Fruit fly (Drosophila melanogaster) whole organism, embryonic: ENCODE data around the gene Ank2.
A peak's percentile ranks its signal among the peaks of the same experiment; 100 is the strongest.

Experiments used
- Adf1 ChIP-seq: fragments of 200-800 bp; sonication (Bioruptor generic); IDR thresholded peaks from 2 replicates; pipeline ENCODE4 v1.3.6; 2022; ENCODE audit warnings: missing biosample characterization, missing genetic modification characterization
- Awh ChIP-seq: fragments of 200-800 bp; sonication (Bioruptor generic); IDR thresholded peaks from 2 replicates; pipeline ENCODE4, ENCODE4 v1.3.6; 2022; ENCODE audit warnings: missing biosample characterization, missing genetic modification characterization
- CG10321 ChIP-seq: fragments of 200-800 bp; sonication (Bioruptor generic); IDR thresholded peaks from 2 replicates; pipeline ENCODE4 v1.3.6; 2022; ENCODE audit warnings: missing biosample characterization, missing genetic modification characterization
- CG10431 ChIP-seq: fragments of 200-800 bp; sonication (Bioruptor generic); optimal IDR thresholded peaks from 3 replicates; lab custom pipeline; 2018; ENCODE audit warnings: missing biosample characterization, mild to moderate bottlenecking, missing genetic modification characterization
- CG11247 ChIP-seq: fragments of 200-800 bp; sonication (Bioruptor generic); IDR thresholded peaks from 2 replicates; pipeline ENCODE4 v1.3.6; 2022; ENCODE audit warnings: missing biosample characterization, missing genetic modification characterization
- CG1603 ChIP-seq: fragments of 200-800 bp; sonication (Bioruptor generic); optimal IDR thresholded peaks from 2 replicates; lab custom pipeline; 2019; ENCODE audit warnings: missing biosample characterization, mild to moderate bottlenecking, missing genetic modification characterization, moderate library complexity
- CG16779 ChIP-seq: fragments of 200-800 bp; sonication (Bioruptor generic); IDR thresholded peaks from 2 replicates; pipeline ENCODE4 v1.3.6; 2022; ENCODE audit warnings: missing biosample characterization, missing genetic modification characterization
- CG17385 ChIP-seq: fragments of 200-800 bp; sonication (Bioruptor generic); optimal IDR thresholded peaks from 3 replicates; lab custom pipeline; 2018; ENCODE audit warnings: missing biosample characterization, mild to moderate bottlenecking, missing genetic modification characterization
- CG17568 ChIP-seq: fragments of 200-800 bp; sonication (Bioruptor generic); optimal IDR thresholded peaks from 2 replicates; lab custom pipeline; 2018; ENCODE audit warnings: missing biosample characterization, mild to moderate bottlenecking, missing genetic modification characterization, moderate library complexity
- CG17829 ChIP-seq: fragments of 200-800 bp; optimal IDR thresholded peaks from 2 replicates; lab custom pipeline; 2019; ENCODE audit warnings: missing biosample characterization, mild to moderate bottlenecking, missing genetic modification characterization, moderate library complexity
- CG3995 ChIP-seq: fragments of 200-800 bp; sonication (Bioruptor generic); optimal IDR thresholded peaks from 3 replicates; lab custom pipeline; 2016; ENCODE audit warnings: missing biosample characterization, missing genetic modification characterization
- CG7963 ChIP-seq: fragments of 200-800 bp; sonication (Bioruptor generic); IDR thresholded peaks from 3 replicates; pipeline ENCODE4 v1.3.6; 2022; ENCODE audit warnings: missing biosample characterization, missing genetic modification characterization; ENCODE audit not compliant: partially characterized antibody
- CG8290 ChIP-seq, 3 experiments: fragments of 200-800 bp; sonication (Bioruptor generic); optimal IDR thresholded peaks; 2 replicates each; lab custom pipeline; 2016 to 2019; ENCODE audit warnings: missing biosample characterization in 3 of 3, missing genetic modification characterization in 3 of 3, mild to moderate bottlenecking in 2 of 3, moderate library complexity in 1 of 3
- CkIIα-i1 ChIP-seq: fragments of 200-800 bp; sonication (Bioruptor generic); IDR thresholded peaks from 2 replicates; pipeline ENCODE4 v1.3.6; 2022; ENCODE audit warnings: missing biosample characterization, missing genetic modification characterization
- Dp ChIP-seq: fragments of 200-800 bp; sonication (Bioruptor generic); optimal IDR thresholded peaks from 2 replicates; lab custom pipeline; 2018; ENCODE audit warnings: missing biosample characterization, mild to moderate bottlenecking, missing genetic modification characterization, moderate library complexity
- HLHmδ ChIP-seq: fragments of 200-800 bp; sonication (Bioruptor generic); optimal IDR thresholded peaks from 2 replicates; lab custom pipeline; 2018; ENCODE audit warnings: missing biosample characterization, mild to moderate bottlenecking, missing genetic modification characterization, moderate library complexity
- Hey ChIP-seq: fragments of 200-800 bp; sonication (Bioruptor generic); optimal IDR thresholded peaks from 3 replicates; lab custom pipeline; 2018; ENCODE audit warnings: missing biosample characterization, mild to moderate bottlenecking, missing genetic modification characterization
- Hr51 ChIP-seq, 2 experiments: fragments of 200-800 bp; sonication (Bioruptor generic); optimal IDR thresholded peaks; 2 replicates in 1 of 2; 3 replicates in 1 of 2; lab custom pipeline; 2016 to 2018; ENCODE audit warnings: missing biosample characterization in 2 of 2, missing genetic modification characterization in 2 of 2, mild to moderate bottlenecking in 1 of 2, moderate library complexity in 1 of 2
- Hsf ChIP-seq: fragments of 200-800 bp; sonication (Bioruptor generic); optimal IDR thresholded peaks from 3 replicates; lab custom pipeline; 2016; ENCODE audit warnings: missing biosample characterization, missing genetic modification characterization
- Lim3 ChIP-seq: fragments of 200-800 bp; sonication (Bioruptor generic); IDR thresholded peaks from 2 replicates; pipeline ENCODE4 v1.3.6; 2022; ENCODE audit warnings: missing biosample characterization, missing genetic modification characterization
- Meics ChIP-seq: fragments of 200-800 bp; sonication (Bioruptor generic); optimal IDR thresholded peaks from 2 replicates; lab custom pipeline; 2017; ENCODE audit warnings: missing biosample characterization, mild to moderate bottlenecking, missing genetic modification characterization
- Spps ChIP-seq: fragments of 200-800 bp; sonication (Bioruptor generic); optimal IDR thresholded peaks from 2 replicates; lab custom pipeline; 2018; ENCODE audit warnings: missing biosample characterization, mild to moderate bottlenecking, missing genetic modification characterization
- Sry-β ChIP-seq: fragments of 200-800 bp; sonication (Bioruptor generic); optimal IDR thresholded peaks from 2 replicates; lab custom pipeline; 2018; ENCODE audit warnings: missing biosample characterization, mild to moderate bottlenecking, missing genetic modification characterization, moderate library complexity
- Xbp1 ChIP-seq: fragments of 200-800 bp; sonication (Bioruptor generic); optimal IDR thresholded peaks from 3 replicates; lab custom pipeline; 2016; ENCODE audit warnings: missing biosample characterization, mild to moderate bottlenecking, missing genetic modification characterization
- aop ChIP-seq: fragments of 200-800 bp; sonication (Bioruptor generic); IDR thresholded peaks from 2 replicates; pipeline ENCODE4 v1.3.6; 2022; ENCODE audit warnings: missing biosample characterization, missing genetic modification characterization
- bsh ChIP-seq, 2 experiments: fragments of 200-800 bp; sonication (Bioruptor generic); optimal IDR thresholded peaks; 2 replicates each; lab custom pipeline; 2017 to 2018; ENCODE audit warnings: mild to moderate bottlenecking in 2 of 2, missing biosample characterization in 2 of 2, missing genetic modification characterization in 2 of 2, moderate library complexity in 1 of 2
- ci ChIP-seq: fragments of 200-800 bp; sonication (Bioruptor generic); IDR thresholded peaks from 3 replicates; pipeline ENCODE4 v1.3.6; 2022; ENCODE audit warnings: missing biosample characterization, missing genetic modification characterization
- en ChIP-seq: fragments of 200-800 bp; sonication (Bioruptor generic); optimal IDR thresholded peaks from 2 replicates; lab custom pipeline; 2016; ENCODE audit warnings: missing biosample characterization, missing genetic modification characterization
- exex ChIP-seq: fragments of 200-800 bp; sonication (Bioruptor generic); optimal IDR thresholded peaks from 4 replicates; lab custom pipeline; 2018; ENCODE audit warnings: missing biosample characterization, mild to moderate bottlenecking, missing genetic modification characterization, moderate library complexity
- fu2 ChIP-seq: fragments of 200-800 bp; sonication (Bioruptor generic); optimal IDR thresholded peaks from 2 replicates; lab custom pipeline; 2016; ENCODE audit warnings: missing biosample characterization, missing genetic modification characterization
- grau ChIP-seq: fragments of 200-800 bp; optimal IDR thresholded peaks from 3 replicates; lab custom pipeline; 2019; ENCODE audit warnings: missing biosample characterization, mild to moderate bottlenecking, missing genetic modification characterization, moderate library complexity
- grn ChIP-seq: fragments of 200-800 bp; sonication (Bioruptor generic); optimal IDR thresholded peaks from 3 replicates; lab custom pipeline; 2017; ENCODE audit warnings: missing biosample characterization, missing genetic modification characterization
- gro ChIP-seq: fragments of 200-800 bp; sonication (Bioruptor generic); optimal IDR thresholded peaks from 2 replicates; lab custom pipeline; 2016; ENCODE audit warnings: missing biosample characterization, missing genetic modification characterization
- jumu ChIP-seq: fragments of 200-800 bp; sonication (Bioruptor generic); optimal IDR thresholded peaks from 3 replicates; lab custom pipeline; 2016; ENCODE audit warnings: missing biosample characterization, missing genetic modification characterization
- lilli ChIP-seq: fragments of 200-800 bp; sonication (Bioruptor generic); optimal IDR thresholded peaks from 3 replicates; lab custom pipeline; 2016; ENCODE audit warnings: missing biosample characterization, missing genetic modification characterization
- lola ChIP-seq, 3 experiments: fragments of >200 bp in 2 of 3; fragments of 200-800 bp in 1 of 3; sonication (Bioruptor generic) in 1 of 3; optimal IDR thresholded peaks; 2 replicates each; lab custom pipeline; 2017 to 2019; ENCODE audit warnings: missing biosample characterization in 3 of 3, missing genetic modification characterization in 3 of 3, mild to moderate bottlenecking in 1 of 3, moderate library complexity in 1 of 3
- lov ChIP-seq, 2 experiments: fragments of 200-800 bp in 1 of 2; fragments of >200 bp in 1 of 2; sonication (Bioruptor generic) in 1 of 2; IDR thresholded peaks in 1 of 2; optimal IDR thresholded peaks in 1 of 2; 2 replicates in 1 of 2; 3 replicates in 1 of 2; pipeline versions ENCODE4 v1.3.6 to Lab custom; 2017 to 2022; ENCODE audit warnings: missing biosample characterization in 1 of 2, missing genetic modification characterization in 1 of 2
- mirr ChIP-seq: fragments of 200-800 bp; sonication (Bioruptor generic); optimal IDR thresholded peaks from 3 replicates; lab custom pipeline; 2018; ENCODE audit warnings: missing biosample characterization, mild to moderate bottlenecking, missing genetic modification characterization
- nom ChIP-seq: fragments of 200-800 bp; sonication (Bioruptor generic); optimal IDR thresholded peaks from 2 replicates; lab custom pipeline; 2017; ENCODE audit warnings: missing biosample characterization, missing genetic modification characterization, mild to moderate bottlenecking, moderate library complexity, missing genetic modification reagents
- odd ChIP-seq: fragments of 200-800 bp; sonication (Bioruptor generic); optimal IDR thresholded peaks from 2 replicates; lab custom pipeline; 2017; ENCODE audit warnings: missing biosample characterization, mild to moderate bottlenecking, missing genetic modification characterization
- repo ChIP-seq: fragments of 200-800 bp; sonication (Bioruptor generic); optimal IDR thresholded peaks from 2 replicates; lab custom pipeline; 2016; ENCODE audit warnings: missing biosample characterization, missing genetic modification characterization
- sd ChIP-seq: fragments of 200-800 bp; sonication (Bioruptor generic); optimal IDR thresholded peaks from 3 replicates; lab custom pipeline; 2018; ENCODE audit warnings: missing biosample characterization, mild to moderate bottlenecking, missing genetic modification characterization, moderate library complexity
- sug ChIP-seq: fragments of 200-800 bp; optimal IDR thresholded peaks from 2 replicates; lab custom pipeline; 2019; ENCODE audit warnings: missing biosample characterization, mild to moderate bottlenecking, missing genetic modification characterization, moderate library complexity
- tap ChIP-seq: fragments of 200-800 bp; optimal IDR thresholded peaks from 3 replicates; lab custom pipeline; 2019; ENCODE audit warnings: missing biosample characterization, mild to moderate bottlenecking, missing genetic modification characterization, moderate library complexity
- tin ChIP-seq: fragments of 200-800 bp; sonication (Bioruptor generic); optimal IDR thresholded peaks from 3 replicates; lab custom pipeline; 2016; ENCODE audit warnings: missing biosample characterization, missing genetic modification characterization
- tup ChIP-seq: fragments of 200-800 bp; sonication (Bioruptor generic); optimal IDR thresholded peaks from 2 replicates; lab custom pipeline; 2016; ENCODE audit warnings: missing biosample characterization, mild to moderate bottlenecking, missing genetic modification characterization, moderate library complexity

Gene Ank2

DNA sequence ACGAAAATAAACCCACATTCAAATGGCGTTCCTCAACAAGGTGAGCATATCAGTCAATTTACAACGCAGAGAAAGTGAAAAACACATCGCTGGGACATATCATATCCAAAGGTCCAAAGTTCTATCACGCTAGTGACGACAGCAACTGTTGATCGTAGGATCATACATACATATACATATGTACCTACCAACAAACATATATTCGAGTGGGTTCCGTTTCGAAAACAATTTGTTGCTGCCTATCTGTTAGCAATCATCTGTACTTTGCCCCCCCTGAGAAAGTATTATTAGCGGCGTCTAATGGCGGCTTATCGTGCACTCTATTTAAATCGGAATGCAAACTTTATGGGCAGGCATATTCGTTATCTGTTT, 1.2 kb upstream of the Ank2 start:
- TF ChIP-seq CG11247 (GFP tag; lab: Robert Waterston, UW) (no peak), mirr (peak; percentile 10), odd (no peak), bsh (GFP tag; optimal IDR thresholded peaks at IDR 0.05; lab: Kevin White, UChicago) (peak in 1 of 2 experiments; percentile 37), Awh (GFP tag; lab: Robert Waterston, UW) (0 out of 2 replicates have a peak, but pooled peaks have one; percentile 18), exex (tag; lab: Kevin White, UChicago) (peak; percentile 37), grn (GFP tag; lab: Kevin White, UChicago) (peak; percentile 38), nom (GFP tag; lab: Kevin White, UChicago) (peak; percentile 96), sug (tag; lab: Kevin White, UChicago) (peak; percentile 69), sd (peak; percentile 27)

DNA sequence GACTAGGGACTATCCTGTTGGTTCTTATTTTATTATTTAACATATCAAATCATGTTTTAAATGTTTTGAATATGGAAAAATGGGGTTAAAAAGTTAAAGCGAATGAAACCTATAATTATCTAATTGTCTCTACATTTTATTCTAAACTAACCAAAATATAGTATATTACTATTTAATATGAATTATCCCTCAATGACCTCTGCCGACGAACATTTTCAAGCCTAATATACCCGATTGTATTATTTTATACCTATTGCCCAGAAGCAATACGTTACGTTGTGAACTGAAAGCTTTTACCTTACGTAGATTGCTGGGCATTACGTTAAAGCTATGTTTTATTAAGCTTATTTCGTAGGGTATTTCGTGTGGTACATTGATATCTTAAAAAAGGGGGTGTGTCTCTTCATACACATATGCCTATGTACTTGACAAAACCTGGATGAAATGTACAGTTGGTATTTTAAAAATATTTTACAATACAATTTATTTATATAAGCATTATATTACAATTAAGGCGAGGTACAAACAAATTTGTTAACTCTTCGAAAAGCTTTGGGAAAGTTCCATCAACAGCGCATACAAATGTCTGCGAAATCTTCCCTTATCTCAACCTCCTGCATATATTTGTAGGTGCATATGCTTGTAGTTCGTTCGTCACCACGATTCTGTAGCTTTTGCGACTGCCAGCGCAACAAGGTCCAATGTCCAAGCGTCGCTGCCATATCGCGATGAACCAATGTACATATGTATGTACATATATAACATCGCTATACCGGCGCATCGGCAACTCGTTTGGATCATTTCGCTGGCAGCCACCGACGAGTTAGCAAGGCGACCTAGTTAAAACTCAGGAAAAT, 594 bp upstream of the Ank2 start, which contains the start of gene Mcad:
Gene Mcad, plus strand, starts transcription at position 790 of the 857 bp plus-strand sequence.
- TF ChIP-seq Hr51 (GFP tag; optimal IDR thresholded peaks at IDR 0.05; lab: Kevin White, UChicago) (peak; percentile 8 to 94), repo (peak; percentile 24), aop (GFP tag; lab: Robert Waterston, UW) (no peak), fu2 (peak; percentile 25), grau (tag; lab: Kevin White, UChicago) (peak; percentile 88), lov (optimal IDR thresholded peaks at IDR 0.05; lab: Kevin White, UChicago) (no peak), lov (GFP tag; IDR thresholded peaks at IDR 0.05; lab: Robert Waterston, UW) (peak; percentile 70; the same call in 1 of the 3 replicates), CG10321 (GFP tag; lab: Robert Waterston, UW) (peak; percentile 15; the same call in 1 of the 2 replicates), lola (GFP tag; optimal IDR thresholded peaks at IDR 0.05; lab: Kevin White, UChicago) (peak in 1 of 3 experiments; percentile 57), Spps (tag; lab: Kevin White, UChicago) (peak; percentile 68), Meics (GFP tag; lab: Kevin White, UChicago) (peak; percentile 97), CkIIα-i1 (GFP tag; lab: Robert Waterston, UW) (peak; percentile 65), CG17829 (tag; lab: Kevin White, UChicago) (peak; percentile 74), tap (tag; lab: Kevin White, UChicago) (peak; percentile 92), Xbp1 (peak; percentile 85), CG17385 (GFP tag; lab: Kevin White, UChicago) (peak; percentile 77), Dp (no peak), Hey (tag; lab: Kevin White, UChicago) (no peak), CG17568 (GFP tag; lab: Kevin White, UChicago) (peak; percentile 77), gro (peak; percentile 29), ci (peak; percentile 81), jumu (GFP tag; lab: Kevin White, UChicago) (no peak), en (GFP tag; lab: Kevin White, UChicago) (no peak), Hsf (GFP tag; lab: Kevin White, UChicago) (peak; percentile 69), Adf1 (GFP tag; lab: Robert Waterston, UW) (peak; percentile 75), CG8290 (GFP tag; optimal IDR thresholded peaks at IDR 0.05; lab: Kevin White, UChicago) (peak; percentile 41), CG8290 (tag; optimal IDR thresholded peaks at IDR 0.05; lab: Kevin White, UChicago) (peak in 1 of 2 experiments; percentile 57), lilli (GFP tag; lab: Kevin White, UChicago) (peak; percentile 85), CG3995 (GFP tag; lab: Kevin White, UChicago) (peak; percentile 70), CG7963 (GFP tag; lab: Robert Waterston, UW) (no peak), Lim3 (GFP tag; lab: Robert Waterston, UW) (peak; percentile 77), CG1603 (peak; percentile 45), Sry-β (GFP tag; lab: Kevin White, UChicago) (peak; percentile 55), HLHmδ (GFP tag; lab: Kevin White, UChicago) (no peak), tup (peak; percentile 53), tin (GFP tag; lab: Kevin White, UChicago) (peak; percentile 95), CG16779 (GFP tag; lab: Robert Waterston, UW) (no peak; the same call in 1 of the 2 replicates), CG10431 (no peak)
